Worm (Caenorhabditis elegans): Measurements from ENCODE around the gene ddl-3.

The ddl-3 gene

ce11 chrII:14383644-14384043 lies 39.4 kb upstream of the ddl-3 start, which contains the start of gene mes-2 (continued):
- TF ChIP-seq lag-1 (GFP tag; IDR thresholded peaks at IDR 0.05) (no peak), F39B2.1 (GFP tag; IDR thresholded peaks at IDR 0.05) (no peak), attf-3 (GFP tag; conservative IDR thresholded peaks at IDR 0.05) (no peak), rpc-1 (optimal IDR thresholded peaks at IDR 0.05) (no peak), rpc-1 (tag; optimal IDR thresholded peaks at IDR 0.05) (no peak)

ce11 chrII:14381450-14381849 lies 37.2 kb upstream of the ddl-3 start, which contains the start of gene sdz-26:
Gene sdz-26 (plus strand): TSS chrII:14381750.
- TF ChIP-seq B0336.3 (GFP tag; IDR thresholded peaks at IDR 0.05) (no peak), D2030.7 (GFP tag; IDR thresholded peaks at IDR 0.05) (no peak), him-1 (tag; optimal IDR thresholded peaks at IDR 0.05) (no peak), Y56A3A.18 (GFP tag; IDR thresholded peaks at IDR 0.05) (no peak), tbx-9 (tag; optimal IDR thresholded peaks at IDR 0.05; ENCODE audit: borderline replicate concordance) (no peak), F49E8.2 (tag; optimal IDR thresholded peaks at IDR 0.05; ENCODE audit: insufficient read depth) (no peak), F52B5.7 (tag; optimal IDR thresholded peaks at IDR 0.05) (no peak), mcd-1 (GFP tag; IDR thresholded peaks at IDR 0.05) (no peak), snpc-4 (GFP tag; optimal IDR thresholded peaks at IDR 0.05) (no peak), snpc-4 (tag; optimal IDR thresholded peaks at IDR 0.05) (no peak), ceh-100 (GFP tag; IDR thresholded peaks at IDR 0.05) (no peak), akir-1 (GFP tag; optimal IDR thresholded peaks at IDR 0.05) (no peak), F57A8.1 (GFP tag; optimal IDR thresholded peaks at IDR 0.05) (no peak)

ce11 chrII:14380778-14381177 lies 36.5 kb upstream of the ddl-3 start:
- no peak for TF ChIP-seq dox-1 (GFP tag; IDR thresholded peaks at IDR 0.05)
- no peak for TF ChIP-seq pbrm-1 (GFP tag; IDR thresholded peaks at IDR 0.05)
- no peak for TF ChIP-seq B0261.1 (tag; optimal IDR thresholded peaks at IDR 0.05)
- no peak for TF ChIP-seq Y79H2A.3 (GFP tag; conservative IDR thresholded peaks at IDR 0.05)
- no peak for TF ChIP-seq nfyb-1 (GFP tag; IDR thresholded peaks at IDR 0.05)
- no peak for TF ChIP-seq snpc-1.1 (tag; optimal IDR thresholded peaks at IDR 0.05; ENCODE audit: insufficient read depth)
- TF ChIP-seq ztf-6 (GFP tag; IDR thresholded peaks at IDR 0.05), result no peak
- TF ChIP-seq ztf-22 (GFP tag; optimal IDR thresholded peaks at IDR 0.05), result no peak
- TF ChIP-seq ccch-3 (GFP tag; optimal IDR thresholded peaks at IDR 0.05), result no peak
- TF ChIP-seq dpff-1 (tag; optimal IDR thresholded peaks at IDR 0.05), result no peak
- no peak for TF ChIP-seq C17E4.6 (GFP tag; IDR thresholded peaks at IDR 0.05)
- no peak for TF ChIP-seq nhr-90 (tag; optimal IDR thresholded peaks at IDR 0.05)
- TF ChIP-seq F22D6.2 (tag; optimal IDR thresholded peaks at IDR 0.05), result no peak
- TF ChIP-seq F37B4.10 (GFP tag; IDR thresholded peaks at IDR 0.05), result no peak
- TF ChIP-seq ama-1 (optimal IDR thresholded peaks at IDR 0.05), result no peak
- TF ChIP-seq ama-1 (GFP tag; optimal IDR thresholded peaks at IDR 0.05), result no peak
- TF ChIP-seq rec-8 (tag; optimal IDR thresholded peaks at IDR 0.05), result no peak
- TF ChIP-seq bed-2 (GFP tag; IDR thresholded peaks at IDR 0.05), result no peak
- TF ChIP-seq Y53G8AR.9 (GFP tag; conservative IDR thresholded peaks at IDR 0.05), result no peak

ce11 chrII:14377796-14378195 lies 33.5 kb upstream of the ddl-3 start, which contains the start of gene acr-20:
Gene acr-20 (minus strand): TSS chrII:14377896.
- TF ChIP-seq lir-1 (GFP tag; conservative IDR thresholded peaks at IDR 0.05) (no peak), F57A8.1 (GFP tag; optimal IDR thresholded peaks at IDR 0.05) (no peak), bed-1 (GFP tag; IDR thresholded peaks at IDR 0.05) (no peak), hlh-26 (GFP tag; conservative IDR thresholded peaks at IDR 0.05) (no peak), gei-17 (GFP tag; optimal IDR thresholded peaks at IDR 0.05) (no peak), efl-1 (GFP tag; optimal IDR thresholded peaks at IDR 0.05) (no peak), ztf-26 (tag; optimal IDR thresholded peaks at IDR 0.05) (no peak), rcor-1 (GFP tag; IDR thresholded peaks at IDR 0.05) (no peak), ztf-18 (tag; optimal IDR thresholded peaks at IDR 0.05) (no peak), die-1 (tag; optimal IDR thresholded peaks at IDR 0.05) (no peak), F10E7.11 (tag; optimal IDR thresholded peaks at IDR 0.05) (no peak), ceh-40 (GFP tag; IDR thresholded peaks at IDR 0.05) (no peak), attf-6 (GFP tag; IDR thresholded peaks at IDR 0.05) (no peak)

Measured in whole organism, young adult.